Fruit fly (Drosophila melanogaster) whole organism, adult: Measurements from ENCODE around the gene Edem2.

Experiments used
- CG12768 ChIP-seq: fragments of 200-800 bp; sonication (Bioruptor generic); optimal IDR thresholded peaks from 2 replicates; lab custom pipeline; 2017; ENCODE audit warnings: missing biosample characterization, missing genetic modification characterization, mild to moderate bottlenecking, moderate library complexity, missing genetic modification reagents
- CG1620 ChIP-seq: fragments of 200-800 bp; sonication (Bioruptor generic); optimal IDR thresholded peaks from 2 replicates; lab custom pipeline; 2016; ENCODE audit warnings: missing biosample characterization, missing genetic modification characterization
- CG5204 ChIP-seq: fragments of 200-800 bp; sonication (Bioruptor generic); optimal IDR thresholded peaks from 2 replicates; lab custom pipeline; 2016; ENCODE audit warnings: missing biosample characterization, missing genetic modification characterization
- CG7045 ChIP-seq: fragments of 200-800 bp; sonication (Bioruptor generic); optimal IDR thresholded peaks from 2 replicates; lab custom pipeline; 2017; ENCODE audit warnings: missing biosample characterization, mild to moderate bottlenecking, missing genetic modification characterization
- Clk ChIP-seq: fragments of 200-800 bp; sonication (Bioruptor generic); optimal IDR thresholded peaks from 2 replicates; lab custom pipeline; 2017; ENCODE audit warnings: missing biosample characterization, missing genetic modification characterization
- Crg-1 ChIP-seq: fragments of 200-800 bp; sonication (Bioruptor generic); optimal IDR thresholded peaks from 2 replicates; lab custom pipeline; 2016; ENCODE audit warnings: missing biosample characterization, missing genetic modification characterization
- Hr96 ChIP-seq: fragments of 200-800 bp; sonication (Bioruptor generic); optimal IDR thresholded peaks from 2 replicates; lab custom pipeline; 2016; ENCODE audit warnings: missing biosample characterization, missing genetic modification characterization
- Mnt ChIP-seq: fragments of 200-800 bp; sonication (Bioruptor generic); optimal IDR thresholded peaks from 2 replicates; lab custom pipeline; 2016; ENCODE audit warnings: missing biosample characterization, mild to moderate bottlenecking, missing genetic modification characterization
- kay ChIP-seq: fragments of 200-800 bp; sonication (Bioruptor generic); peaks from one replicate; lab custom pipeline; 2016; ENCODE audit warnings: missing biosample characterization, missing genetic modification characterization, borderline replicate concordance
- pad ChIP-seq: fragments of 200-800 bp; sonication (Bioruptor generic); optimal IDR thresholded peaks from 3 replicates; lab custom pipeline; 2017; ENCODE audit warnings: missing biosample characterization, missing genetic modification characterization, mild to moderate bottlenecking, moderate library complexity, missing genetic modification reagents

- TF ChIP-seq CG1620 (GFP tag; lab: Kevin White, UChicago) (no peak), CG5204 (no peak), Clk (GFP tag; lab: Kevin White, UChicago) (no peak), Mnt (GFP tag; lab: Kevin White, UChicago) (peak; percentile 79), CG12768 (peak; percentile 9), kay (GFP tag; lab: Kevin White, UChicago) (peak; percentile 98), Hr96 (no peak), Crg-1 (no peak), pad (GFP tag; lab: Kevin White, UChicago) (no peak), CG7045 (GFP tag; lab: Kevin White, UChicago) (peak; percentile 45)
Observed at dm6 chr2L:13206857-13207463, 15.0 kb downstream of the Edem2 start.
